Fruit fly (Drosophila melanogaster): ENCODE data around the gene Grip163.

dm6 chr3L:12030521-12030920 is 32.6 kb upstream of the Grip163 start:
- TF ChIP-seq fd85E (GFP tag; optimal IDR thresholded peaks at IDR 0.05) (no peak), Blimp-1 (GFP tag; optimal IDR thresholded peaks at IDR 0.05) (no peak), Hr39 (GFP tag; optimal IDR thresholded peaks at IDR 0.05) (peak; percentile 44), CG1621 (tag; optimal IDR thresholded peaks at IDR 0.05) (peak; percentile 46), CG34406 (GFP tag; optimal IDR thresholded peaks at IDR 0.05) (peak; percentile 29), dsx (GFP tag; optimal IDR thresholded peaks at IDR 0.05; ENCODE audit: poor library complexity, severe bottlenecking) (no peak), CG8632 (GFP tag; optimal IDR thresholded peaks at IDR 0.05) (peak; percentile 45), esn (GFP tag; optimal IDR thresholded peaks at IDR 0.05) (peak; percentile 42), OdsH (GFP tag; optimal IDR thresholded peaks at IDR 0.05) (peak; percentile 62), fd59A (GFP tag; optimal IDR thresholded peaks at IDR 0.05) (peak; percentile 46)
